Fruit fly (Drosophila melanogaster) whole organism, embryonic: Measurements from ENCODE around the gene Alg9.
A peak's percentile ranks its signal among the peaks of the same experiment; 100 is the strongest.

Experiments used
- Atf6 ChIP-seq: fragments of 200-800 bp; sonication (Bioruptor generic); IDR thresholded peaks from 2 replicates; pipeline ENCODE4 v1.3.6; 2022; ENCODE audit warnings: missing biosample characterization, missing genetic modification characterization
- B-H1 ChIP-seq: fragments of 200-800 bp; sonication (Bioruptor generic); IDR thresholded peaks from 3 replicates; pipeline ENCODE4 v1.3.6; 2022; ENCODE audit warnings: missing biosample characterization, missing genetic modification characterization
- BtbVII ChIP-seq: fragments of 200-800 bp; sonication (Bioruptor generic); optimal IDR thresholded peaks from 3 replicates; lab custom pipeline; 2017; ENCODE audit warnings: missing biosample characterization, mild to moderate bottlenecking, missing genetic modification characterization
- CG10209 ChIP-seq: fragments of 200-800 bp; sonication (Bioruptor generic); optimal IDR thresholded peaks from 3 replicates; lab custom pipeline; 2017; ENCODE audit warnings: missing biosample characterization, mild to moderate bottlenecking, missing genetic modification characterization, missing genetic modification reagents
- CG11247 ChIP-seq: fragments of 200-800 bp; sonication (Bioruptor generic); IDR thresholded peaks from 2 replicates; pipeline ENCODE4 v1.3.6; 2022; ENCODE audit warnings: missing biosample characterization, missing genetic modification characterization
- CG12299 ChIP-seq: fragments of 200-800 bp; sonication (Bioruptor generic); optimal IDR thresholded peaks from 2 replicates; lab custom pipeline; 2018; ENCODE audit warnings: missing biosample characterization, mild to moderate bottlenecking, missing genetic modification characterization
- CG13894 ChIP-seq: fragments of 200-800 bp; sonication (Bioruptor generic); optimal IDR thresholded peaks from 3 replicates; lab custom pipeline; 2018; ENCODE audit warnings: missing biosample characterization, mild to moderate bottlenecking, missing genetic modification characterization, moderate library complexity
- CG2712 ChIP-seq: fragments of 200-800 bp; optimal IDR thresholded peaks from 3 replicates; lab custom pipeline; 2019; ENCODE audit warnings: missing biosample characterization, mild to moderate bottlenecking, missing genetic modification characterization, moderate library complexity
- CG31441 ChIP-seq: fragments of 200-800 bp; sonication (Bioruptor generic); IDR thresholded peaks from 2 replicates; pipeline ENCODE4 v1.3.6; 2022; ENCODE audit warnings: missing biosample characterization, missing genetic modification characterization
- CG32532 ChIP-seq: fragments of 200-800 bp; sonication (Bioruptor generic); IDR thresholded peaks from 2 replicates; pipeline ENCODE4 v1.3.6; 2022; ENCODE audit warnings: missing biosample characterization, missing genetic modification characterization
- CG3281 ChIP-seq: fragments of 200-800 bp; sonication (Bioruptor generic); optimal IDR thresholded peaks from 3 replicates; lab custom pipeline; 2017; ENCODE audit warnings: missing biosample characterization, mild to moderate bottlenecking, missing genetic modification characterization
- CG3726 ChIP-seq: fragments of 200-800 bp; sonication (Bioruptor generic); IDR thresholded peaks from 3 replicates; pipeline ENCODE4, ENCODE4 v1.3.6; 2022; ENCODE audit warnings: missing biosample characterization, missing genetic modification characterization
- CG7271 ChIP-seq: fragments of 200-800 bp; sonication (Bioruptor generic); optimal IDR thresholded peaks from 2 replicates; lab custom pipeline; 2018; ENCODE audit warnings: missing biosample characterization, mild to moderate bottlenecking, missing genetic modification characterization, moderate library complexity
- CG7372 ChIP-seq: fragments of 200-800 bp; sonication (Bioruptor generic); IDR thresholded peaks from 2 replicates; pipeline ENCODE4 v1.3.6; 2022; ENCODE audit warnings: missing biosample characterization, missing genetic modification characterization
- CG9876 ChIP-seq: fragments of 200-800 bp; sonication (Bioruptor generic); optimal IDR thresholded peaks from 2 replicates; lab custom pipeline; 2016; ENCODE audit warnings: missing biosample characterization, missing genetic modification characterization
- D19B ChIP-seq: fragments of 200-800 bp; sonication (Bioruptor generic); optimal IDR thresholded peaks from 2 replicates; lab custom pipeline; 2017; ENCODE audit warnings: missing biosample characterization, mild to moderate bottlenecking, missing genetic modification characterization
- Dbx ChIP-seq: fragments of 200-800 bp; sonication (Bioruptor generic); IDR thresholded peaks from 3 replicates; pipeline ENCODE4 v1.3.6; 2022; ENCODE audit warnings: missing biosample characterization, missing genetic modification characterization
- Doc3 ChIP-seq: fragments of 200-800 bp; sonication (Bioruptor generic); IDR thresholded peaks from 3 replicates; pipeline ENCODE4 v1.3.6; 2022; ENCODE audit warnings: missing biosample characterization, missing genetic modification characterization; ENCODE audit not compliant: partially characterized antibody
- Fer2 ChIP-seq: fragments of 200-800 bp; sonication (Bioruptor generic); optimal IDR thresholded peaks from 2 replicates; lab custom pipeline; 2018; ENCODE audit warnings: missing biosample characterization, mild to moderate bottlenecking, missing genetic modification characterization, moderate library complexity
- Hand ChIP-seq: fragments of 200-800 bp; sonication (Bioruptor generic); optimal IDR thresholded peaks from 2 replicates; lab custom pipeline; 2017; ENCODE audit warnings: mild to moderate bottlenecking, missing biosample characterization, missing genetic modification reagents, missing genetic modification characterization
- Kr ChIP-seq: fragments of 200-800 bp; sonication (Bioruptor generic); optimal IDR thresholded peaks from 2 replicates; lab custom pipeline; 2017; ENCODE audit warnings: missing biosample characterization, mild to moderate bottlenecking, missing genetic modification characterization
- Mes4 ChIP-seq: fragments of 200-800 bp; sonication (Bioruptor generic); optimal IDR thresholded peaks from 2 replicates; lab custom pipeline; 2016; ENCODE audit warnings: missing biosample characterization, missing genetic modification characterization
- NC2α ChIP-seq: fragments of 200-800 bp; sonication (Bioruptor generic); optimal IDR thresholded peaks from 2 replicates; lab custom pipeline; 2016; ENCODE audit warnings: missing biosample characterization, missing genetic modification characterization
- Nf-YB ChIP-seq: fragments of 200-800 bp; sonication (Bioruptor generic); optimal IDR thresholded peaks from 3 replicates; lab custom pipeline; 2019; ENCODE audit warnings: missing biosample characterization, mild to moderate bottlenecking, missing genetic modification characterization, moderate library complexity
- Nf-YC ChIP-seq: fragments of 200-800 bp; optimal IDR thresholded peaks from 3 replicates; lab custom pipeline; 2019; ENCODE audit warnings: missing biosample characterization, mild to moderate bottlenecking, missing genetic modification characterization, moderate library complexity
- Oaz ChIP-seq: fragments of 200-800 bp; sonication (Bioruptor generic); IDR thresholded peaks from 2 replicates; pipeline ENCODE4 v1.3.6; 2022; ENCODE audit warnings: missing biosample characterization, missing genetic modification characterization
- Ptx1 ChIP-seq: fragments of 200-800 bp; sonication (Bioruptor generic); IDR thresholded peaks from 2 replicates; pipeline ENCODE4 v1.3.6; 2022; ENCODE audit warnings: missing biosample characterization, missing genetic modification characterization
- ap ChIP-seq: fragments of 200-800 bp; sonication (Bioruptor generic); IDR thresholded peaks from 2 replicates; pipeline ENCODE4 v1.3.6; 2022; ENCODE audit warnings: missing biosample characterization, missing genetic modification characterization
- ara ChIP-seq: fragments of 200-800 bp; sonication (Bioruptor generic); IDR thresholded peaks from 2 replicates; pipeline ENCODE4 v1.3.6; 2022; ENCODE audit warnings: missing biosample characterization, missing genetic modification characterization
- bab2 ChIP-seq: fragments of 200-800 bp; sonication (Bioruptor generic); optimal IDR thresholded peaks from 2 replicates; lab custom pipeline; 2016; ENCODE audit warnings: missing biosample characterization, missing genetic modification characterization
- cg ChIP-seq: fragments of 200-800 bp; sonication (Bioruptor generic); optimal IDR thresholded peaks from 3 replicates; lab custom pipeline; 2019; ENCODE audit warnings: missing biosample characterization, mild to moderate bottlenecking, missing genetic modification characterization, moderate library complexity
- cwo ChIP-seq: fragments of 200-800 bp; sonication (Bioruptor generic); optimal IDR thresholded peaks from 3 replicates; lab custom pipeline; 2017; ENCODE audit warnings: missing biosample characterization, missing genetic modification characterization, mild to moderate bottlenecking, moderate library complexity, missing genetic modification reagents
- dan ChIP-seq: fragments of 200-800 bp; sonication (Bioruptor generic); IDR thresholded peaks from 2 replicates; pipeline ENCODE4 v1.3.6; 2022; ENCODE audit warnings: missing biosample characterization, missing genetic modification characterization
- dm ChIP-seq: fragments of 200-800 bp; sonication (Bioruptor generic); optimal IDR thresholded peaks from 3 replicates; lab custom pipeline; 2016; ENCODE audit warnings: missing biosample characterization, missing genetic modification characterization
- exex ChIP-seq: fragments of 200-800 bp; sonication (Bioruptor generic); optimal IDR thresholded peaks from 4 replicates; lab custom pipeline; 2018; ENCODE audit warnings: missing biosample characterization, mild to moderate bottlenecking, missing genetic modification characterization, moderate library complexity
- gce ChIP-seq: fragments of 200-800 bp; sonication (Bioruptor generic); IDR thresholded peaks from 3 replicates; pipeline ENCODE4 v1.3.6; 2022; ENCODE audit warnings: missing biosample characterization, missing genetic modification characterization
- gcm ChIP-seq: fragments of 200-800 bp; sonication (Bioruptor generic); optimal IDR thresholded peaks from 2 replicates; lab custom pipeline; 2019; ENCODE audit warnings: missing biosample characterization, mild to moderate bottlenecking, missing genetic modification characterization, moderate library complexity
- gt ChIP-seq: fragments of 200-800 bp; sonication (Bioruptor generic); IDR thresholded peaks from 2 replicates; pipeline ENCODE4 v1.3.6; 2022; ENCODE audit warnings: missing biosample characterization, missing genetic modification characterization
- oc ChIP-seq: fragments of 200-800 bp; sonication (Bioruptor generic); optimal IDR thresholded peaks from 2 replicates; lab custom pipeline; 2018; ENCODE audit warnings: missing biosample characterization, mild to moderate bottlenecking, missing genetic modification characterization, moderate library complexity
- otp ChIP-seq: fragments of 200-800 bp; sonication (Bioruptor generic); IDR thresholded peaks from 3 replicates; pipeline ENCODE4, ENCODE4 v1.3.6; 2022; ENCODE audit warnings: missing biosample characterization, missing genetic modification characterization
- pfk ChIP-seq: fragments of 200-800 bp; sonication (Bioruptor generic); optimal IDR thresholded peaks from 2 replicates; lab custom pipeline; 2018; ENCODE audit warnings: missing biosample characterization, mild to moderate bottlenecking, missing genetic modification characterization, moderate library complexity
- pho ChIP-seq: fragments of 200-800 bp; sonication (Bioruptor generic); optimal IDR thresholded peaks from 2 replicates; lab custom pipeline; 2016; ENCODE audit warnings: missing biosample characterization, missing genetic modification characterization
- phol ChIP-seq: fragments of 200-800 bp; sonication (Bioruptor generic); optimal IDR thresholded peaks from 3 replicates; lab custom pipeline; 2018; ENCODE audit warnings: missing biosample characterization, mild to moderate bottlenecking, missing genetic modification characterization, moderate library complexity
- pita ChIP-seq: fragments of 200-800 bp; sonication (Bioruptor generic); optimal IDR thresholded peaks from 2 replicates; lab custom pipeline; 2017; ENCODE audit warnings: missing biosample characterization, mild to moderate bottlenecking, missing genetic modification characterization
- prd ChIP-seq, 3 experiments: fragments of >200 bp in 2 of 3; fragments of 200-800 bp in 1 of 3; sonication (Bioruptor generic) in 1 of 3; optimal IDR thresholded peaks in 2 of 3; IDR thresholded peaks in 1 of 3; 2 replicates in 2 of 3; 3 replicates in 1 of 3; pipeline versions ENCODE4 v1.3.6 to Lab custom; 2017 to 2022; ENCODE audit warnings: missing biosample characterization in 1 of 3, missing genetic modification characterization in 1 of 3
- sd ChIP-seq: fragments of 200-800 bp; sonication (Bioruptor generic); optimal IDR thresholded peaks from 3 replicates; lab custom pipeline; 2018; ENCODE audit warnings: missing biosample characterization, mild to moderate bottlenecking, missing genetic modification characterization, moderate library complexity
- so ChIP-seq: fragments of 200-800 bp; sonication (Bioruptor generic); IDR thresholded peaks from 3 replicates; pipeline ENCODE4 v1.3.6; 2022; ENCODE audit warnings: missing biosample characterization, missing genetic modification characterization
- sqz ChIP-seq: fragments of 200-800 bp; sonication (Bioruptor generic); optimal IDR thresholded peaks from 3 replicates; lab custom pipeline; 2018; ENCODE audit warnings: missing biosample characterization, mild to moderate bottlenecking, missing genetic modification characterization
- ssp ChIP-seq: fragments of 200-800 bp; sonication (Bioruptor generic); IDR thresholded peaks from 2 replicates; pipeline ENCODE4 v1.3.6; 2022; ENCODE audit warnings: missing biosample characterization, missing genetic modification characterization
- trh ChIP-seq: fragments of 200-800 bp; sonication (Bioruptor generic); optimal IDR thresholded peaks from 2 replicates; lab custom pipeline; 2016; ENCODE audit warnings: missing biosample characterization, missing genetic modification characterization
- usp ChIP-seq: fragments of >200 bp; optimal IDR thresholded peaks from 2 replicates; lab custom pipeline; 2017; ENCODE audit warnings: missing biosample characterization, missing genetic modification characterization

Alg9 gene

DNA sequence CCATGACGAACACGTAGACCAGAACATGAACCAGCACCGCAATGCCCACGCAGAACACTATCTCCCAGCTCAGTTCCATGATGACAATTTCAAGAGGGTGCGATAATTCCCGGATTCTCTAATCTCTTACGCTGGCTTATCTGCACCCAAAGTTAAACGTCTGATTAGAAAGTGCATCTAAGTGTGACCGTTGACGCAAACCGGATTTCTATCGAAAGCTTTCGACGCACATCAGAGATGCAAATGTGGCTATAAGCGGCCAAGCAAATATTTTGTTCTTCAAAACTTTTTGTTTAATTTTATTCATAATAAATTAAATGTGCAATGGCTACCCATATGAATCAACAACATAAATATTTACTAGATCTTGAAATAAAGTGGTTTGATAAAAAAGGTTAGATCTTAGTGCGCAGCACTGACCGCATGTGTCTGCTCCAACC, 41.0 kb downstream of the Alg9 start, which contains the start of the genes Kdsr and CG11858 (continued):
- TF ChIP-seq oc, result peak; percentile 67
- TF ChIP-seq CG12299 (tag; lab: Kevin White, UChicago), result peak; percentile 49
- TF ChIP-seq trh (GFP tag; lab: Kevin White, UChicago), result no peak
- no peak for TF ChIP-seq ap (GFP tag; lab: Robert Waterston, UW)
- no peak for TF ChIP-seq so (GFP tag; lab: Robert Waterston, UW)
- TF ChIP-seq otp, result 0 out of 3 replicates have a peak, but pooled peaks have one; percentile 43
- TF ChIP-seq Doc3, result no peak
- TF ChIP-seq gcm, result no peak
- peak; percentile 40 for TF ChIP-seq bab2 (GFP tag; lab: Kevin White, UChicago)
- peak; percentile 75 for TF ChIP-seq phol (tag; lab: Kevin White, UChicago)
- no peak for TF ChIP-seq dan
- no peak for TF ChIP-seq CG7271 (tag; lab: Kevin White, UChicago)
- TF ChIP-seq prd (optimal IDR thresholded peaks at IDR 0.05; lab: Kevin White, UChicago), result no peak
- TF ChIP-seq prd (GFP tag; IDR thresholded peaks at IDR 0.05; lab: Robert Waterston, UW), result peak; percentile 85
- peak; percentile 72 for TF ChIP-seq ssp (GFP tag; lab: Robert Waterston, UW)
- TF ChIP-seq NC2α (GFP tag; lab: Kevin White, UChicago), result no peak
- TF ChIP-seq cwo, result peak; percentile 12
- TF ChIP-seq CG9876 (GFP tag; lab: Kevin White, UChicago), result no peak
- TF ChIP-seq gt (GFP tag; lab: Robert Waterston, UW), result no peak
- no peak for TF ChIP-seq BtbVII (GFP tag; lab: Kevin White, UChicago)
- no peak for TF ChIP-seq cg
- TF ChIP-seq sqz (GFP tag; lab: Kevin White, UChicago), result no peak
- TF ChIP-seq usp, result no peak
- TF ChIP-seq Kr (GFP tag; lab: Kevin White, UChicago), result no peak
- peak; percentile 69 for TF ChIP-seq Atf6
- peak; percentile 60 for TF ChIP-seq Nf-YC (tag; lab: Kevin White, UChicago)
- TF ChIP-seq CG11247, result 0 out of 2 replicates have a peak, but pooled peaks have one; percentile 18
- TF ChIP-seq CG31441 (GFP tag; lab: Robert Waterston, UW), result no peak; the same call in 1 of the 2 replicates
- peak; percentile 38 for TF ChIP-seq CG10209 (GFP tag; lab: Kevin White, UChicago)
- TF ChIP-seq Oaz (GFP tag; lab: Robert Waterston, UW), result no peak
- TF ChIP-seq CG13894 (tag; lab: Kevin White, UChicago), result peak; percentile 57
- no peak for TF ChIP-seq CG3726 (GFP tag; lab: Robert Waterston, UW)
- TF ChIP-seq Dbx, result peak; percentile 61; the same call in 1 of the 3 replicates
- TF ChIP-seq Nf-YB (GFP tag; lab: Kevin White, UChicago), result peak; percentile 5
- TF ChIP-seq pita (GFP tag; lab: Kevin White, UChicago), result no peak
- peak; percentile 21 for TF ChIP-seq Fer2
- TF ChIP-seq B-H1 (GFP tag; lab: Robert Waterston, UW), result peak; percentile 43; the same call in 2 of the 3 replicates
- peak; percentile 57 for TF ChIP-seq pho (GFP tag; lab: Kevin White, UChicago)
- TF ChIP-seq pfk, result no peak
- no peak for TF ChIP-seq gce (GFP tag; lab: Robert Waterston, UW)
- TF ChIP-seq dm (GFP tag; lab: Kevin White, UChicago), result peak; percentile 74
- TF ChIP-seq Ptx1 (GFP tag; lab: Robert Waterston, UW), result peak; percentile 81
- no peak for TF ChIP-seq D19B (GFP tag; lab: Kevin White, UChicago)
- TF ChIP-seq Mes4, result no peak
- no peak for TF ChIP-seq Hand
- TF ChIP-seq CG2712, result peak; percentile 82
- peak; percentile 63 for TF ChIP-seq exex (tag; lab: Kevin White, UChicago)
- peak; percentile 49 for TF ChIP-seq CG3281 (GFP tag; lab: Kevin White, UChicago)
- peak; percentile 68 for TF ChIP-seq CG32532 (GFP tag; lab: Robert Waterston, UW)
- TF ChIP-seq CG7372 (GFP tag; lab: Robert Waterston, UW), result peak; percentile 35; the same call in 1 of the 2 replicates
- TF ChIP-seq sd (tag; lab: Kevin White, UChicago), result peak; percentile 27
- TF ChIP-seq ara (GFP tag; lab: Robert Waterston, UW), result peak; percentile 57; the same call in 1 of the 2 replicates
